Worm (Caenorhabditis elegans): ENCODE results near the gene B0035.3.
A peak's percentile ranks its signal among the peaks of the same experiment; 100 is the strongest.

The B0035.3 gene

ce11 chrIV:11284102-11284531 is 30.7 kb downstream of the B0035.3 start:
- peak; percentile 95 for TF ChIP-seq pqm-1 (tag; optimal IDR thresholded peaks at IDR 0.05)
- TF ChIP-seq lin-39 (tag; optimal IDR thresholded peaks at IDR 0.05) = no peak
- peak; percentile 89 for TF ChIP-seq dmd-6 (GFP tag; IDR thresholded peaks at IDR 0.05)
- no peak for TF ChIP-seq zip-2 (tag; optimal IDR thresholded peaks at IDR 0.05)
- TF ChIP-seq jun-1 (tag; optimal IDR thresholded peaks at IDR 0.05) = peak; percentile 25
- 0 out of 2 replicates have a peak, but pooled peaks have one; percentile 29 for TF ChIP-seq saeg-2 (GFP tag; IDR thresholded peaks at IDR 0.05)
- TF ChIP-seq daf-16 (GFP tag; optimal IDR thresholded peaks at IDR 0.05) = peak in 1 of 2 experiments; percentile 92
- peak; percentile 91 for TF ChIP-seq daf-16 (tag; optimal IDR thresholded peaks at IDR 0.05)
- peak; percentile 28 for TF ChIP-seq F10B5.3 (tag; optimal IDR thresholded peaks at IDR 0.05)
- TF ChIP-seq mep-1 (tag; optimal IDR thresholded peaks at IDR 0.05) = no peak
- TF ChIP-seq nhr-77 (tag; optimal IDR thresholded peaks at IDR 0.05) = peak; percentile 72
- TF ChIP-seq lsy-2 (tag; optimal IDR thresholded peaks at IDR 0.05) = no peak
- TF ChIP-seq ztf-7 (tag; optimal IDR thresholded peaks at IDR 0.05) = no peak
- TF ChIP-seq zfp-3 (GFP tag; conservative IDR thresholded peaks at IDR 0.05) = no peak
- TF ChIP-seq nhr-237 (tag; optimal IDR thresholded peaks at IDR 0.05) = no peak
- TF ChIP-seq hif-1 (tag; optimal IDR thresholded peaks at IDR 0.05) = peak in 1 of 2 experiments; percentile 59
- TF ChIP-seq mxl-2 (GFP tag; conservative IDR thresholded peaks at IDR 0.05) = 0 out of 2 replicates have a peak, but pooled peaks have one; percentile 3
- peak; percentile 81 for TF ChIP-seq php-3 (GFP tag; IDR thresholded peaks at IDR 0.05)
- no peak for TF ChIP-seq nhr-102 (tag; optimal IDR thresholded peaks at IDR 0.05)
- no peak for TF ChIP-seq duxl-1 (tag; optimal IDR thresholded peaks at IDR 0.05; ENCODE audit: poor library complexity)
- peak in 1 of 2 experiments; percentile 27 for TF ChIP-seq unc-62 (GFP tag; optimal IDR thresholded peaks at IDR 0.05 in 1 of 2)
- no peak for TF ChIP-seq unc-62 (tag; optimal IDR thresholded peaks at IDR 0.05)
- TF ChIP-seq egl-27 (tag; optimal IDR thresholded peaks at IDR 0.05) = no peak
- TF ChIP-seq lin-1 (GFP tag; IDR thresholded peaks at IDR 0.05) = peak; percentile 92
- no peak for TF ChIP-seq zip-11 (GFP tag; IDR thresholded peaks at IDR 0.05)
- no peak for TF ChIP-seq hmg-1.1 (GFP tag; IDR thresholded peaks at IDR 0.05)
- TF ChIP-seq ceh-20 (GFP tag; IDR thresholded peaks at IDR 0.05) = no peak
- TF ChIP-seq aha-1 (tag) = peak; percentile 71
- no peak for TF ChIP-seq rbr-2 (tag; optimal IDR thresholded peaks at IDR 0.05)
- no peak for TF ChIP-seq R02D3.7 (tag; optimal IDR thresholded peaks at IDR 0.05)
- TF ChIP-seq ZK337.2 (GFP tag; IDR thresholded peaks at IDR 0.05) = no peak
- TF ChIP-seq ama-1 (optimal IDR thresholded peaks at IDR 0.05) = no peak
- peak; percentile 85 for TF ChIP-seq tra-1 (GFP tag; IDR thresholded peaks at IDR 0.05)
- TF ChIP-seq tag-97 (GFP tag; IDR thresholded peaks at IDR 0.05) = no peak
- no peak for TF ChIP-seq lim-7 (GFP tag; IDR thresholded peaks at IDR 0.05)
- no peak for TF ChIP-seq egl-43 (GFP tag; IDR thresholded peaks at IDR 0.05)
- TF ChIP-seq dve-1 (tag; optimal IDR thresholded peaks at IDR 0.05; ENCODE audit: insufficient read depth) = peak; percentile 93
- TF ChIP-seq ztf-11 (tag; optimal IDR thresholded peaks at IDR 0.05) = no peak
- TF ChIP-seq mes-2 (tag; optimal IDR thresholded peaks at IDR 0.05; ENCODE audit: poor library complexity, severe bottlenecking) = peak; percentile 36
- no peak for TF ChIP-seq madf-9 (GFP tag; conservative IDR thresholded peaks at IDR 0.05)
- no peak for TF ChIP-seq nhr-76 (tag; optimal IDR thresholded peaks at IDR 0.05)
- TF ChIP-seq set-16 (GFP tag; IDR thresholded peaks at IDR 0.05) = no peak
- no peak for TF ChIP-seq gei-8 (GFP tag; optimal IDR thresholded peaks at IDR 0.05)
- no peak for TF ChIP-seq dmd-8 (GFP tag; IDR thresholded peaks at IDR 0.05)
- no peak for TF ChIP-seq daf-8 (GFP tag; IDR thresholded peaks at IDR 0.05)
- TF ChIP-seq Y5F2A.4 (GFP tag; optimal IDR thresholded peaks at IDR 0.05) = no peak
- TF ChIP-seq lin-29 (GFP tag; IDR thresholded peaks at IDR 0.05) = no peak
- TF ChIP-seq hlh-11 (tag; optimal IDR thresholded peaks at IDR 0.05) = peak; percentile 94
- no peak for TF ChIP-seq cey-2 (tag; optimal IDR thresholded peaks at IDR 0.05; ENCODE audit: borderline replicate concordance, insufficient read depth)
- peak; percentile 14 for TF ChIP-seq lin-13 (GFP tag; optimal IDR thresholded peaks at IDR 0.05)
- TF ChIP-seq nhr-11 (tag; optimal IDR thresholded peaks at IDR 0.05) = no peak
- no peak for TF ChIP-seq ceh-62 (tag; optimal IDR thresholded peaks at IDR 0.05)
- no peak for TF ChIP-seq aly-2 (tag; optimal IDR thresholded peaks at IDR 0.05)
